Worm (Caenorhabditis elegans) whole organism, L2 larva: ENCODE results near the gene cav-1.
"Not testable (repeated sequence)": the region's sequence is repeated elsewhere in the genome, so short reads cannot be mapped to it uniquely, and the experiment has no call there.

ENCODE experiments used
- C34F6.9 ChIP-seq: fragments of 150-350 bp; optimal IDR thresholded peaks from 2 replicates; lab custom pipeline; 2014; ENCODE audit warnings: missing biosample characterization, missing genetic modification characterization
- R02D3.7 ChIP-seq: fragments of 150-350 bp; optimal IDR thresholded peaks from 2 replicates; lab custom pipeline; 2014; ENCODE audit warnings: missing biosample characterization, missing genetic modification characterization
- Y55F3AM.14 ChIP-seq: fragments of 200-800 bp; sonication (Bioruptor generic); optimal IDR thresholded peaks from 2 replicates; lab custom pipeline; 2018; ENCODE audit warnings: mild to moderate bottlenecking, missing genetic modification characterization, missing compliant biosample characterization
- alr-1 ChIP-seq: fragments of 150-350 bp; optimal IDR thresholded peaks from 2 replicates; lab custom pipeline; 2014; ENCODE audit warnings: missing biosample characterization, missing genetic modification characterization
- aly-2 ChIP-seq: fragments of 150-350 bp; optimal IDR thresholded peaks from 2 replicates; lab custom pipeline; 2014; ENCODE audit warnings: missing biosample characterization, missing genetic modification characterization
- ceh-16 ChIP-seq: fragments of 150-350 bp; optimal IDR thresholded peaks from 2 replicates; lab custom pipeline; 2014; ENCODE audit warnings: missing biosample characterization, missing genetic modification characterization
- ceh-82 ChIP-seq: fragments of 150-350 bp; optimal IDR thresholded peaks from 2 replicates; lab custom pipeline; 2014; ENCODE audit warnings: missing biosample characterization, missing genetic modification characterization
- dmd-4 ChIP-seq: sonication (generic microtip); optimal IDR thresholded peaks from 2 replicates; lab custom pipeline; 2017; ENCODE audit warnings: missing biosample characterization, missing genetic modification characterization
- egl-27 ChIP-seq: sonication (generic microtip); optimal IDR thresholded peaks from 3 replicates; lab custom pipeline; 2017; ENCODE audit warnings: missing biosample characterization, missing genetic modification reagents, missing genetic modification characterization
- elt-1 ChIP-seq: fragments of 150-350 bp; optimal IDR thresholded peaks from 2 replicates; lab custom pipeline; 2014; ENCODE audit warnings: missing biosample characterization, missing genetic modification characterization
- fos-1 ChIP-seq: fragments of 150-350 bp; optimal IDR thresholded peaks from 2 replicates; lab custom pipeline; 2014; ENCODE audit warnings: missing biosample characterization, missing genetic modification characterization
- gmeb-1 ChIP-seq: fragments of 150-350 bp; optimal IDR thresholded peaks from 2 replicates; lab custom pipeline; 2014; ENCODE audit warnings: missing biosample characterization, missing genetic modification characterization
- lin-11 ChIP-seq: fragments of 150-350 bp; sonication (generic microtip); optimal IDR thresholded peaks from 2 replicates; lab custom pipeline; 2014; ENCODE audit warnings: missing biosample characterization, missing genetic modification characterization, inconsistent platforms, mixed read lengths
- lin-13 ChIP-seq: fragments of 150-350 bp; optimal IDR thresholded peaks from 2 replicates; lab custom pipeline; 2014; ENCODE audit warnings: missing biosample characterization, missing genetic modification reagents, missing genetic modification characterization
- lsy-2 ChIP-seq, 2 experiments: fragments of 150-350 bp in 1 of 2; sonication (generic microtip) in 1 of 2; optimal IDR thresholded peaks; 2 replicates each; lab custom pipeline; 2014 to 2017; ENCODE audit warnings: missing biosample characterization in 2 of 2, missing genetic modification characterization in 2 of 2
- mab-5 ChIP-seq: fragments of 150-350 bp; optimal IDR thresholded peaks from 2 replicates; lab custom pipeline; 2014; ENCODE audit warnings: missing biosample characterization, missing genetic modification characterization
- mbf-1 ChIP-seq: sonication (generic microtip); optimal IDR thresholded peaks from 2 replicates; lab custom pipeline; 2017; ENCODE audit warnings: missing biosample characterization, missing genetic modification characterization
- mdl-1 ChIP-seq, 2 experiments: fragments of 150-350 bp in 1 of 2; sonication (generic microtip) in 1 of 2; optimal IDR thresholded peaks; 2 replicates each; lab custom pipeline; 2017; ENCODE audit warnings: missing biosample characterization in 2 of 2, missing genetic modification characterization in 2 of 2
- nhr-10 ChIP-seq: sonication (generic microtip); optimal IDR thresholded peaks from 2 replicates; lab custom pipeline; 2017; ENCODE audit warnings: missing biosample characterization, missing genetic modification characterization
- nhr-11 ChIP-seq: fragments of 150-350 bp; optimal IDR thresholded peaks from 2 replicates; lab custom pipeline; 2014; ENCODE audit warnings: missing biosample characterization, missing genetic modification characterization
- nhr-129 ChIP-seq: fragments of 150-350 bp; optimal IDR thresholded peaks from 2 replicates; lab custom pipeline; 2014; ENCODE audit warnings: missing biosample characterization, missing genetic modification characterization
- nhr-21 ChIP-seq: fragments of 150-350 bp; optimal IDR thresholded peaks from 2 replicates; lab custom pipeline; 2014; ENCODE audit warnings: missing biosample characterization, missing genetic modification characterization
- nhr-23 ChIP-seq: fragments of 150-350 bp; optimal IDR thresholded peaks from 2 replicates; lab custom pipeline; 2014; ENCODE audit warnings: missing biosample characterization, missing genetic modification reagents, missing genetic modification characterization
- nhr-6 ChIP-seq: fragments of 150-350 bp; optimal IDR thresholded peaks from 2 replicates; lab custom pipeline; 2014; ENCODE audit warnings: missing biosample characterization, missing genetic modification characterization
- nhr-77 ChIP-seq: fragments of 150-350 bp; optimal IDR thresholded peaks from 2 replicates; lab custom pipeline; 2014; ENCODE audit warnings: missing biosample characterization, missing genetic modification characterization
- sem-4 ChIP-seq: fragments of 150-350 bp; optimal IDR thresholded peaks from 2 replicates; lab custom pipeline; 2014; ENCODE audit warnings: missing biosample characterization, missing genetic modification reagents, missing genetic modification characterization
- skn-1 ChIP-seq: sonication (generic microtip); optimal IDR thresholded peaks from 2 replicates; lab custom pipeline; 2017; ENCODE audit warnings: missing biosample characterization, missing genetic modification characterization
- sma-3 ChIP-seq: sonication (generic microtip); optimal IDR thresholded peaks from 2 replicates; lab custom pipeline; 2016; ENCODE audit warnings: missing genetic modification reagents, missing genetic modification characterization, missing compliant biosample characterization
- sma-9 ChIP-seq, 2 experiments: fragments of 150-350 bp in 1 of 2; sonication (generic microtip) in 1 of 2; optimal IDR thresholded peaks; 2 replicates each; lab custom pipeline; 2014 to 2016; ENCODE audit warnings: missing genetic modification characterization in 2 of 2, mild to moderate bottlenecking in 1 of 2, missing biosample characterization in 1 of 2, missing compliant biosample characterization in 1 of 2, missing genetic modification reagents in 1 of 2, moderate library complexity in 1 of 2
- snpc-4 ChIP-seq: fragments of 150-350 bp; optimal IDR thresholded peaks from 2 replicates; lab custom pipeline; 2014; ENCODE audit warnings: missing biosample characterization, missing genetic modification characterization
- unc-39 ChIP-seq: fragments of 150-350 bp; optimal IDR thresholded peaks from 2 replicates; lab custom pipeline; 2014; ENCODE audit warnings: missing biosample characterization, missing genetic modification characterization
- unc-55 ChIP-seq: fragments of 150-350 bp; sonication (generic microtip); optimal IDR thresholded peaks from 3 replicates; lab custom pipeline; 2014; ENCODE audit warnings: missing biosample characterization, missing genetic modification reagents, missing genetic modification characterization
- unc-62 ChIP-seq: fragments of 150-350 bp; optimal IDR thresholded peaks from 2 replicates; lab custom pipeline; 2014; ENCODE audit warnings: missing biosample characterization, missing genetic modification reagents, missing genetic modification characterization
- zag-1 ChIP-seq: fragments of 150-350 bp; optimal IDR thresholded peaks from 2 replicates; lab custom pipeline; 2014; ENCODE audit warnings: missing biosample characterization, missing genetic modification characterization
- ztf-1 ChIP-seq: fragments of 200-800 bp; sonication (Bioruptor generic); conservative IDR thresholded peaks from 2 replicates; pipeline ENCODE4 v1.3.6; 2022; ENCODE audit warnings: missing genetic modification characterization, missing compliant biosample characterization
- ztf-11 ChIP-seq: sonication (generic microtip); optimal IDR thresholded peaks from 2 replicates; lab custom pipeline; 2017; ENCODE audit warnings: missing biosample characterization, missing genetic modification characterization

cav-1 gene

ce11 chrIV:9767054-9767453 lies 5.3 kb upstream of the cav-1 start, which contains the start of gene msp-79:
TSS of gene msp-79 (minus strand) at chrIV:9767154.
- TF ChIP-seq mbf-1, aly-2, unc-39 (tag; lab: Kevin White, UChicago): not testable (repeated sequence)
- TF ChIP-seq, all 48 proteins: peak for 0; not testable (repeated sequence) for 48

ce11 chrIV:9769746-9770145 lies 2.6 kb upstream of the cav-1 start, which contains the start of gene msp-78:
TSS of gene msp-78 (plus strand) at chrIV:9770046.
- not testable (repeated sequence) for TF ChIP-seq elt-1 (tag; lab: Kevin White, UChicago); nhr-6; ztf-1
- TF ChIP-seq, all 48 proteins: peak for 0; not testable (repeated sequence) for 48

DNA sequence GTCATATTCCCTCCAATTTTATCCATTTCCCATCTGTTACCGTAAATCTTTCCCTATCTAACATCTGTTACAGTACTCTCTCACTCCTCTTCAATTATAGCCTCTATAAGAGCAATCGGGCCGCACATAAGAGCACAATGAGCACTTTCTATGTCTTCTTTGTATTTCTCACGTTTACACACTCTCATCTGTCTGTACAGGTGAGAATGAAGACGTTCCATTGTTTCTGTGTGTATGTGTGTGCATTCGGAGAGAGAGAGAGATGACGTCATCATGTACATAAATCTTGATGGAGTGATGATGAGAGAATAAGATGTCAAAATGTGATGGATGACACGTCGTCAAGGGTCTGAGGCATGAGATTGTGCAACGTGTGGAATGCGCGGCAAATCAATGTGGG lies 1.5 kb upstream of the cav-1 start:
- TF ChIP-seq mab-5 (tag; lab: Kevin White, UChicago) (peak; percentile 12), zag-1 (tag; lab: Kevin White, UChicago) (no peak), nhr-129 (no peak)

- no peak for TF ChIP-seq ceh-82 (tag; lab: Kevin White, UChicago)
- no peak for TF ChIP-seq aly-2 (tag; lab: Kevin White, UChicago)
- no peak for TF ChIP-seq zag-1 (tag; lab: Kevin White, UChicago)
- no peak for TF ChIP-seq lin-11 (tag; lab: Kevin White, UChicago)
- TF ChIP-seq lsy-2 (tag; optimal IDR thresholded peaks at IDR 0.05; lab: Kevin White, UChicago), result no peak
- no peak for TF ChIP-seq unc-62 (GFP tag; lab: Kevin White, UChicago)
- TF ChIP-seq sma-3 (GFP tag; lab: Kevin White, UChicago), result no peak
- TF ChIP-seq unc-55 (GFP tag; lab: Kevin White, UChicago), result no peak
- TF ChIP-seq, all 48 proteins: peak for 0
Measured at ce11 chrIV:9773441-9773840, 1.1 kb downstream of the cav-1 start.

ce11 chrIV:9777535-9777934 lies 5.2 kb downstream of the cav-1 start, which contains the start of gene sna-2:
TSS of gene sna-2 (minus strand) at chrIV:9777634.
- TF ChIP-seq nhr-11 (tag; lab: Kevin White, UChicago) (no peak), sma-9 (GFP tag; optimal IDR thresholded peaks at IDR 0.05; lab: Kevin White, UChicago) (peak; percentile 61), sma-9 (tag; optimal IDR thresholded peaks at IDR 0.05; lab: Kevin White, UChicago) (no peak), ztf-11 (tag; lab: Kevin White, UChicago) (no peak), R02D3.7 (tag; lab: Kevin White, UChicago) (no peak), ztf-1 (no peak), ceh-16 (tag; lab: Kevin White, UChicago) (no peak), unc-55 (GFP tag; lab: Kevin White, UChicago) (peak; percentile 88), sem-4 (tag; lab: Kevin White, UChicago) (no peak), Y55F3AM.14 (no peak), fos-1 (tag; lab: Kevin White, UChicago) (peak; percentile 25), snpc-4 (tag; lab: Kevin White, UChicago) (no peak), lsy-2 (tag; optimal IDR thresholded peaks at IDR 0.05; lab: Kevin White, UChicago) (peak in 1 of 2 experiments; percentile 71), egl-27 (tag; lab: Kevin White, UChicago) (no peak), unc-39 (tag; lab: Kevin White, UChicago) (no peak), elt-1 (tag; lab: Kevin White, UChicago) (no peak), lin-13 (GFP tag; lab: Kevin White, UChicago) (peak; percentile 8), nhr-10 (no peak), sma-3 (GFP tag; lab: Kevin White, UChicago) (peak; percentile 11), mab-5 (tag; lab: Kevin White, UChicago) (no peak), gmeb-1 (tag; lab: Kevin White, UChicago) (peak; percentile 87), nhr-129 (peak; percentile 52), nhr-6 (no peak), nhr-21 (tag; lab: Kevin White, UChicago) (no peak), alr-1 (tag; lab: Kevin White, UChicago) (no peak), nhr-77 (tag; lab: Kevin White, UChicago) (no peak), mbf-1 (tag; lab: Kevin White, UChicago) (no peak), dmd-4 (tag; lab: Kevin White, UChicago) (no peak), nhr-23 (tag; lab: Kevin White, UChicago) (no peak), skn-1 (no peak), C34F6.9 (tag; lab: Kevin White, UChicago) (peak; percentile 77), mdl-1 (tag; optimal IDR thresholded peaks at IDR 0.05; lab: Kevin White, UChicago) (no peak)
- TF ChIP-seq, all 48 proteins: peak for 9
